Fruit fly (Drosophila melanogaster) whole organism, embryonic: Measurements from ENCODE around the gene CG14817.

Experiments
- Bgb ChIP-seq: fragments of 200-800 bp; sonication (Bioruptor generic); IDR thresholded peaks from 2 replicates; pipeline ENCODE4 v1.3.6; 2022; ENCODE audit warnings: missing biosample characterization, missing genetic modification characterization; ENCODE audit not compliant: partially characterized antibody
- CG11093 ChIP-seq: fragments of 200-800 bp; sonication (Bioruptor generic); IDR thresholded peaks from 3 replicates; pipeline ENCODE4 v1.3.6; 2022; ENCODE audit warnings: missing biosample characterization, missing genetic modification characterization
- CG11398 ChIP-seq: fragments of 200-800 bp; sonication (Bioruptor generic); optimal IDR thresholded peaks from 2 replicates; lab custom pipeline; 2016; ENCODE audit warnings: missing biosample characterization, missing genetic modification characterization
- CG11696 ChIP-seq: fragments of 200-800 bp; sonication (Bioruptor generic); IDR thresholded peaks from 2 replicates; pipeline ENCODE4 v1.3.6; 2022; ENCODE audit warnings: missing biosample characterization, missing genetic modification characterization
- CG12299 ChIP-seq: fragments of 200-800 bp; sonication (Bioruptor generic); optimal IDR thresholded peaks from 2 replicates; lab custom pipeline; 2018; ENCODE audit warnings: missing biosample characterization, mild to moderate bottlenecking, missing genetic modification characterization
- CG12391 ChIP-seq: fragments of 200-800 bp; sonication (Bioruptor generic); optimal IDR thresholded peaks from 3 replicates; lab custom pipeline; 2018; ENCODE audit warnings: missing biosample characterization, mild to moderate bottlenecking, missing genetic modification characterization, moderate library complexity
- CG13123 ChIP-seq: fragments of 200-800 bp; sonication (Bioruptor generic); optimal IDR thresholded peaks from 2 replicates; lab custom pipeline; 2016; ENCODE audit warnings: missing biosample characterization, missing genetic modification characterization
- CG14710 ChIP-seq: fragments of 200-800 bp; sonication (Bioruptor generic); optimal IDR thresholded peaks from 3 replicates; lab custom pipeline; 2019; ENCODE audit warnings: missing biosample characterization, mild to moderate bottlenecking, missing genetic modification characterization, moderate library complexity
- CG15269 ChIP-seq: fragments of 200-800 bp; sonication (Bioruptor generic); optimal IDR thresholded peaks from 2 replicates; lab custom pipeline; 2018; ENCODE audit warnings: missing biosample characterization, mild to moderate bottlenecking, missing genetic modification characterization, moderate library complexity
- CG17359 ChIP-seq: fragments of 200-800 bp; sonication (Bioruptor generic); optimal IDR thresholded peaks from 3 replicates; lab custom pipeline; 2018; ENCODE audit warnings: missing biosample characterization, mild to moderate bottlenecking, missing genetic modification characterization, moderate library complexity
- CG31365 ChIP-seq: fragments of 200-800 bp; sonication (Bioruptor generic); optimal IDR thresholded peaks from 2 replicates; lab custom pipeline; 2018; ENCODE audit warnings: missing biosample characterization, mild to moderate bottlenecking, missing genetic modification characterization
- CG34422 ChIP-seq: fragments of 200-800 bp; sonication (Bioruptor generic); IDR thresholded peaks from 3 replicates; pipeline ENCODE4 v1.3.6; 2022; ENCODE audit warnings: missing biosample characterization, missing genetic modification characterization
- CG6765 ChIP-seq: fragments of 200-800 bp; sonication (Bioruptor generic); optimal IDR thresholded peaks from 3 replicates; lab custom pipeline; 2017; ENCODE audit warnings: missing biosample characterization, mild to moderate bottlenecking, missing genetic modification characterization
- CG6791 ChIP-seq: fragments of 200-800 bp; sonication (Bioruptor generic); IDR thresholded peaks from 3 replicates; pipeline ENCODE4 v1.3.6; 2022; ENCODE audit warnings: missing biosample characterization, missing genetic modification characterization; ENCODE audit not compliant: partially characterized antibody
- CG7839 ChIP-seq: fragments of 200-800 bp; sonication (Bioruptor generic); optimal IDR thresholded peaks from 3 replicates; lab custom pipeline; 2018; ENCODE audit warnings: missing biosample characterization, mild to moderate bottlenecking, missing genetic modification characterization, moderate library complexity
- CG8388 ChIP-seq: fragments of 200-800 bp; sonication (Bioruptor generic); optimal IDR thresholded peaks from 2 replicates; lab custom pipeline; 2019; ENCODE audit warnings: missing biosample characterization, mild to moderate bottlenecking, missing genetic modification characterization, moderate library complexity
- CG8765 ChIP-seq: fragments of 200-800 bp; sonication (Bioruptor generic); IDR thresholded peaks from 2 replicates; pipeline ENCODE4 v1.3.6; 2022; ENCODE audit warnings: missing biosample characterization, missing genetic modification characterization
- CG8924 ChIP-seq: fragments of 200-800 bp; optimal IDR thresholded peaks from 3 replicates; lab custom pipeline; 2019; ENCODE audit warnings: missing biosample characterization, mild to moderate bottlenecking, missing genetic modification characterization, moderate library complexity
- CkIIα-i1 ChIP-seq: fragments of 200-800 bp; sonication (Bioruptor generic); IDR thresholded peaks from 2 replicates; pipeline ENCODE4 v1.3.6; 2022; ENCODE audit warnings: missing biosample characterization, missing genetic modification characterization
- E2f1 ChIP-seq: fragments of 200-800 bp; sonication (Bioruptor generic); IDR thresholded peaks from 2 replicates; pipeline ENCODE4 v1.3.6; 2022; ENCODE audit warnings: missing biosample characterization, missing genetic modification characterization
- Elba2 ChIP-seq: fragments of 200-800 bp; sonication (Bioruptor generic); optimal IDR thresholded peaks from 3 replicates; lab custom pipeline; 2016; ENCODE audit warnings: missing biosample characterization, missing genetic modification characterization
- Gsc ChIP-seq: fragments of 200-800 bp; sonication (Bioruptor generic); IDR thresholded peaks from 2 replicates; pipeline ENCODE4 v1.3.6; 2022; ENCODE audit warnings: missing biosample characterization, missing genetic modification characterization
- Gug ChIP-seq: fragments of 200-800 bp; sonication (Bioruptor generic); IDR thresholded peaks from 4 replicates; pipeline ENCODE4 v1.3.6; 2022; ENCODE audit warnings: missing biosample characterization, missing genetic modification characterization
- HmgD ChIP-seq: fragments of 200-800 bp; sonication (Bioruptor generic); optimal IDR thresholded peaks from 3 replicates; lab custom pipeline; 2016; ENCODE audit warnings: missing biosample characterization, missing genetic modification characterization
- Hmx ChIP-seq: fragments of 200-800 bp; sonication (Bioruptor generic); optimal IDR thresholded peaks from 2 replicates; lab custom pipeline; 2016; ENCODE audit warnings: missing biosample characterization, missing genetic modification characterization
- Lhr ChIP-seq: fragments of 200-800 bp; sonication (Bioruptor generic); optimal IDR thresholded peaks from 3 replicates; lab custom pipeline; 2017; ENCODE audit warnings: mild to moderate bottlenecking, missing biosample characterization, missing genetic modification reagents, missing genetic modification characterization
- Mes4 ChIP-seq: fragments of 200-800 bp; sonication (Bioruptor generic); optimal IDR thresholded peaks from 2 replicates; lab custom pipeline; 2016; ENCODE audit warnings: missing biosample characterization, missing genetic modification characterization
- Rx ChIP-seq: fragments of 200-800 bp; sonication (Bioruptor generic); IDR thresholded peaks from 2 replicates; pipeline ENCODE4 v1.3.6; 2022; ENCODE audit warnings: missing biosample characterization, missing genetic modification characterization
- Trl ChIP-seq, 3 experiments: fragments of >200 bp in 2 of 3; fragments of 200-800 bp in 1 of 3; sonication (Bioruptor generic) in 1 of 3; optimal IDR thresholded peaks; 2 replicates in 1 of 3; 3 replicates in 2 of 3; lab custom pipeline; 2016 to 2017; ENCODE audit warnings: missing biosample characterization in 1 of 3, missing genetic modification characterization in 1 of 3
- aop ChIP-seq: fragments of 200-800 bp; sonication (Bioruptor generic); IDR thresholded peaks from 2 replicates; pipeline ENCODE4 v1.3.6; 2022; ENCODE audit warnings: missing biosample characterization, missing genetic modification characterization
- bbx ChIP-seq: fragments of 200-800 bp; sonication (Bioruptor generic); IDR thresholded peaks from 2 replicates; pipeline ENCODE4 v1.3.6; 2022; ENCODE audit warnings: missing biosample characterization, missing genetic modification characterization; ENCODE audit not compliant: partially characterized antibody
- bowl ChIP-seq: fragments of 200-800 bp; sonication (Bioruptor generic); IDR thresholded peaks from 2 replicates; pipeline ENCODE4 v1.3.6; 2022; ENCODE audit warnings: missing biosample characterization, missing genetic modification characterization
- cad ChIP-seq: fragments of >200 bp; optimal IDR thresholded peaks from 2 replicates; lab custom pipeline; 2017; ENCODE audit warnings: missing biosample characterization, missing genetic modification characterization
- chinmo ChIP-seq: fragments of 200-800 bp; sonication (Bioruptor generic); IDR thresholded peaks from 4 replicates; pipeline ENCODE4 v1.3.6; 2022; ENCODE audit warnings: missing biosample characterization, missing genetic modification characterization; ENCODE audit not compliant: partially characterized antibody
- crp ChIP-seq, 2 experiments: fragments of 200-800 bp; sonication (Bioruptor generic); optimal IDR thresholded peaks; 2 replicates in 1 of 2; 3 replicates in 1 of 2; lab custom pipeline; 2017; ENCODE audit warnings: missing biosample characterization in 2 of 2, missing genetic modification characterization in 2 of 2, mild to moderate bottlenecking in 1 of 2, moderate library complexity in 1 of 2
- eyg ChIP-seq: fragments of 200-800 bp; sonication (Bioruptor generic); optimal IDR thresholded peaks from 3 replicates; lab custom pipeline; 2016; ENCODE audit warnings: missing biosample characterization, missing genetic modification characterization
- fd102C ChIP-seq: fragments of 200-800 bp; sonication (Bioruptor generic); optimal IDR thresholded peaks from 2 replicates; lab custom pipeline; 2018; ENCODE audit warnings: missing biosample characterization, mild to moderate bottlenecking, missing genetic modification characterization, moderate library complexity
- her ChIP-seq: fragments of 200-800 bp; sonication (Bioruptor generic); optimal IDR thresholded peaks from 2 replicates; lab custom pipeline; 2016; ENCODE audit warnings: missing biosample characterization, missing genetic modification characterization
- lmd ChIP-seq: fragments of 200-800 bp; sonication (Bioruptor generic); IDR thresholded peaks from 2 replicates; pipeline ENCODE4 v1.3.6; 2022; ENCODE audit warnings: missing biosample characterization, missing genetic modification characterization
- luna ChIP-seq: fragments of 200-800 bp; sonication (Bioruptor generic); optimal IDR thresholded peaks from 2 replicates; lab custom pipeline; 2016; ENCODE audit warnings: missing biosample characterization, missing genetic modification characterization
- nau ChIP-seq: fragments of 200-800 bp; sonication (Bioruptor generic); optimal IDR thresholded peaks from 3 replicates; lab custom pipeline; 2017; ENCODE audit warnings: missing biosample characterization, mild to moderate bottlenecking, missing genetic modification characterization, missing genetic modification reagents
- p53 ChIP-seq: fragments of 200-800 bp; sonication (Bioruptor generic); optimal IDR thresholded peaks from 2 replicates; lab custom pipeline; 2016; ENCODE audit warnings: missing biosample characterization, missing genetic modification characterization
- phol ChIP-seq: fragments of 200-800 bp; sonication (Bioruptor generic); optimal IDR thresholded peaks from 3 replicates; lab custom pipeline; 2018; ENCODE audit warnings: missing biosample characterization, mild to moderate bottlenecking, missing genetic modification characterization, moderate library complexity
- sens-2 ChIP-seq: fragments of 200-800 bp; sonication (Bioruptor generic); IDR thresholded peaks from 2 replicates; pipeline ENCODE4 v1.3.6; 2022; ENCODE audit warnings: missing biosample characterization, missing genetic modification characterization
- tgo ChIP-seq: fragments of 200-800 bp; sonication (Bioruptor generic); IDR thresholded peaks from 3 replicates; pipeline ENCODE4 v1.3.6; 2022; ENCODE audit warnings: missing biosample characterization, missing genetic modification characterization
- usp ChIP-seq: fragments of >200 bp; optimal IDR thresholded peaks from 2 replicates; lab custom pipeline; 2017; ENCODE audit warnings: missing biosample characterization, missing genetic modification characterization
- vvl ChIP-seq: fragments of 200-800 bp; sonication (Bioruptor generic); IDR thresholded peaks from 2 replicates; pipeline ENCODE4 v1.3.6; 2022; ENCODE audit warnings: missing biosample characterization, missing genetic modification characterization
- wor ChIP-seq: fragments of 200-800 bp; sonication (Bioruptor generic); IDR thresholded peaks from 2 replicates; pipeline ENCODE4 v1.3.6; 2022; ENCODE audit warnings: missing biosample characterization, missing genetic modification characterization
- zen ChIP-seq: fragments of 200-800 bp; sonication (Bioruptor generic); optimal IDR thresholded peaks from 3 replicates; lab custom pipeline; 2018; ENCODE audit warnings: missing biosample characterization, mild to moderate bottlenecking, missing genetic modification characterization, moderate library complexity

The CG14817 gene

dm6 chrX:1877107-1877736 lies at the start of gene CG14817, which contains the start of gene CG14805 (continued):
- TF ChIP-seq Gsc (GFP tag; lab: Robert Waterston, UW), result no peak
- TF ChIP-seq CG11093 (GFP tag; lab: Robert Waterston, UW), result no peak
- no peak for TF ChIP-seq HmgD (GFP tag; lab: Kevin White, UChicago)
- peak; percentile 41 for TF ChIP-seq sens-2 (GFP tag; lab: Robert Waterston, UW)
- TF ChIP-seq vvl, result peak; percentile 67
- peak; percentile 58 for TF ChIP-seq Mes4
- peak; percentile 68 for TF ChIP-seq CG8924 (tag; lab: Kevin White, UChicago)
- peak; percentile 17; the same call in 1 of the 2 replicates for TF ChIP-seq lmd (GFP tag; lab: Robert Waterston, UW)
- peak in 1 of 2 experiments; percentile 22 for TF ChIP-seq crp (GFP tag; optimal IDR thresholded peaks at IDR 0.05; lab: Kevin White, UChicago)
- peak; percentile 60; the same call in 1 of the 2 replicates for TF ChIP-seq Bgb
- no peak for TF ChIP-seq Trl (optimal IDR thresholded peaks at IDR 0.05; lab: Kevin White, UChicago)
- peak; percentile 40 for TF ChIP-seq Trl (GFP tag; optimal IDR thresholded peaks at IDR 0.05; lab: Kevin White, UChicago)
- peak; percentile 14 for TF ChIP-seq fd102C
- peak; percentile 76 for TF ChIP-seq CG12391 (tag; lab: Kevin White, UChicago)
- TF ChIP-seq CG13123 (GFP tag; lab: Kevin White, UChicago), result peak; percentile 10
- no peak for TF ChIP-seq nau (GFP tag; lab: Kevin White, UChicago)
- peak; percentile 58; the same call in 1 of the 3 replicates for TF ChIP-seq CG34422 (GFP tag; lab: Robert Waterston, UW)
- TF ChIP-seq luna (GFP tag; lab: Kevin White, UChicago), result no peak
- TF ChIP-seq wor (GFP tag; lab: Robert Waterston, UW), result no peak
- peak; percentile 93 for TF ChIP-seq CG6765 (GFP tag; lab: Kevin White, UChicago)
- TF ChIP-seq bbx, result peak; percentile 61
- TF ChIP-seq tgo, result peak; percentile 48; the same call in 1 of the 3 replicates
- no peak for TF ChIP-seq CG8765
- TF ChIP-seq CG17359 (tag; lab: Kevin White, UChicago), result peak; percentile 73
- no peak for TF ChIP-seq aop
- peak; percentile 62 for TF ChIP-seq CG6791 (GFP tag; lab: Robert Waterston, UW)
- peak; percentile 50 for TF ChIP-seq Lhr (GFP tag; lab: Kevin White, UChicago)
- TF ChIP-seq phol (tag; lab: Kevin White, UChicago), result peak; percentile 69
- no peak for TF ChIP-seq eyg (GFP tag; lab: Kevin White, UChicago)
- peak; percentile 37 for TF ChIP-seq zen
- TF ChIP-seq p53, result no peak
- no peak for TF ChIP-seq Hmx (GFP tag; lab: Kevin White, UChicago)
- TF ChIP-seq Elba2, result no peak
- TF ChIP-seq CG11398 (GFP tag; lab: Kevin White, UChicago), result no peak
- peak; percentile 70 for TF ChIP-seq CG8388 (GFP tag; lab: Kevin White, UChicago)
- peak; percentile 76 for TF ChIP-seq CG31365
- TF ChIP-seq cad (GFP tag; lab: Kevin White, UChicago), result no peak
- no peak for TF ChIP-seq Gug (GFP tag; lab: Robert Waterston, UW)
- TF ChIP-seq E2f1 (GFP tag; lab: Robert Waterston, UW), result no peak
- TF ChIP-seq her, result peak; percentile 12
- TF ChIP-seq CG7839 (tag; lab: Kevin White, UChicago), result peak; percentile 66
- TF ChIP-seq CG12299 (tag; lab: Kevin White, UChicago), result peak; percentile 81
- TF ChIP-seq CkIIα-i1 (GFP tag; lab: Robert Waterston, UW), result 0 out of 2 replicates have a peak, but pooled peaks have one; percentile 2
- peak; percentile 66 for TF ChIP-seq CG14710
- TF ChIP-seq Rx (GFP tag; lab: Robert Waterston, UW), result 0 out of 2 replicates have a peak, but pooled peaks have one; percentile 25
- TF ChIP-seq CG15269, result peak; percentile 69
- TF ChIP-seq chinmo, result no peak
- TF ChIP-seq usp (GFP tag; lab: Kevin White, UChicago), result no peak
- TF ChIP-seq CG11696 (GFP tag; lab: Robert Waterston, UW), result no peak
- TF ChIP-seq bowl (GFP tag; lab: Robert Waterston, UW), result no peak
